Worm (Caenorhabditis elegans) whole organism, young adult: ENCODE measurements around the gene B0464.9.

Source experiments
- B0019.2 ChIP-seq: fragments of 200-800 bp; sonication (Bioruptor generic); conservative IDR thresholded peaks from 2 replicates; pipeline ENCODE4 v1.3.6; 2022; ENCODE audit warnings: missing genetic modification reagents, missing genetic modification characterization, missing compliant biosample characterization
- C17E4.6 ChIP-seq: fragments of 200-800 bp; sonication (Bioruptor generic); IDR thresholded peaks from 2 replicates; pipeline ENCODE4 v1.3.6; 2022; ENCODE audit warnings: missing genetic modification reagents, missing genetic modification characterization, missing compliant biosample characterization
- F10E7.11 ChIP-seq: sonication (generic microtip); optimal IDR thresholded peaks from 2 replicates; lab custom pipeline; 2017; ENCODE audit warnings: mild to moderate bottlenecking, missing genetic modification characterization, moderate library complexity, missing compliant biosample characterization
- F22D6.2 ChIP-seq: sonication (generic microtip); optimal IDR thresholded peaks from 2 replicates; lab custom pipeline; 2016; ENCODE audit warnings: mild to moderate bottlenecking, missing genetic modification characterization, missing compliant biosample characterization
- F39B2.1 ChIP-seq: fragments of 200-800 bp; sonication (Bioruptor generic); IDR thresholded peaks from 2 replicates; pipeline ENCODE4 v1.3.6; 2022; ENCODE audit warnings: missing genetic modification reagents, missing genetic modification characterization, missing compliant biosample characterization
- F57A8.1 ChIP-seq: fragments of 200-800 bp; sonication (Bioruptor generic); optimal IDR thresholded peaks from 2 replicates; lab custom pipeline; 2018; ENCODE audit warnings: mild to moderate bottlenecking, missing genetic modification characterization, moderate library complexity, missing compliant biosample characterization
- F57C9.4 ChIP-seq: sonication (generic microtip); optimal IDR thresholded peaks from 2 replicates; lab custom pipeline; 2017; ENCODE audit warnings: mild to moderate bottlenecking, missing genetic modification characterization, missing compliant biosample characterization
- K12H6.12 ChIP-seq: fragments of 200-800 bp; sonication (Bioruptor generic); optimal IDR thresholded peaks from 2 replicates; lab custom pipeline; 2018; ENCODE audit warnings: mild to moderate bottlenecking, missing genetic modification characterization, missing compliant biosample characterization
- Y67H2A.10 ChIP-seq: fragments of 200-800 bp; sonication (Bioruptor generic); conservative IDR thresholded peaks from 2 replicates; pipeline ENCODE4 v1.3.6; 2022; ENCODE audit warnings: missing genetic modification reagents, missing genetic modification characterization, missing compliant biosample characterization
- Y79H2A.3 ChIP-seq: fragments of 200-800 bp; sonication (Bioruptor generic); conservative IDR thresholded peaks from 2 replicates; pipeline ENCODE4 v1.3.6; 2022; ENCODE audit warnings: missing genetic modification reagents, missing genetic modification characterization, missing compliant biosample characterization
- Y95B8A.8 ChIP-seq: fragments of 200-800 bp; sonication (Bioruptor generic); IDR thresholded peaks from 2 replicates; pipeline ENCODE4 v1.3.6; 2022; ENCODE audit warnings: missing genetic modification reagents, missing genetic modification characterization, missing compliant biosample characterization
- akir-1 ChIP-seq: fragments of 200-800 bp; sonication (Bioruptor generic); optimal IDR thresholded peaks from 2 replicates; lab custom pipeline; 2018; ENCODE audit warnings: mild to moderate bottlenecking, missing genetic modification characterization, moderate library complexity, missing compliant biosample characterization
- aptf-2 ChIP-seq: fragments of 200-800 bp; sonication (Bioruptor generic); conservative IDR thresholded peaks from 2 replicates; pipeline ENCODE4 v1.3.6; 2022; ENCODE audit warnings: missing genetic modification reagents, missing genetic modification characterization, missing compliant biosample characterization
- attf-3 ChIP-seq: fragments of 200-800 bp; sonication (Bioruptor generic); conservative IDR thresholded peaks from 2 replicates; pipeline ENCODE4 v1.3.6; 2022; ENCODE audit warnings: missing genetic modification reagents, missing genetic modification characterization, missing compliant biosample characterization
- attf-5 ChIP-seq: fragments of 200-800 bp; sonication (Bioruptor generic); optimal IDR thresholded peaks from 2 replicates; lab custom pipeline; 2018; ENCODE audit warnings: mild to moderate bottlenecking, missing genetic modification characterization, missing compliant biosample characterization
- ccch-3 ChIP-seq: fragments of 200-800 bp; sonication (Bioruptor generic); optimal IDR thresholded peaks from 2 replicates; lab custom pipeline; 2018; ENCODE audit warnings: mild to moderate bottlenecking, missing genetic modification characterization, missing compliant biosample characterization
- ceh-100 ChIP-seq: fragments of 200-800 bp; sonication (Bioruptor generic); IDR thresholded peaks from 2 replicates; pipeline ENCODE4 v1.3.6; 2022; ENCODE audit warnings: missing genetic modification reagents, missing genetic modification characterization, missing compliant biosample characterization
- ceh-79 ChIP-seq: sonication (generic microtip); optimal IDR thresholded peaks from 2 replicates; lab custom pipeline; 2017; ENCODE audit warnings: mild to moderate bottlenecking, missing genetic modification characterization, missing compliant biosample characterization
- hlh-12 ChIP-seq: sonication (generic microtip); optimal IDR thresholded peaks from 2 replicates; lab custom pipeline; 2016; ENCODE audit warnings: missing genetic modification characterization, missing compliant biosample characterization
- hmg-1.2 ChIP-seq: fragments of 200-800 bp; sonication (Bioruptor generic); IDR thresholded peaks from 2 replicates; pipeline ENCODE4 v1.3.6; 2022; ENCODE audit warnings: missing genetic modification reagents, missing genetic modification characterization, missing compliant biosample characterization
- hmg-20 ChIP-seq: fragments of 200-800 bp; sonication (Bioruptor generic); IDR thresholded peaks from 2 replicates; pipeline ENCODE4 v1.3.6; 2022; ENCODE audit warnings: missing genetic modification reagents, missing genetic modification characterization, missing compliant biosample characterization
- hrde-1 ChIP-seq: sonication (generic microtip); optimal IDR thresholded peaks from 2 replicates; lab custom pipeline; 2016; ENCODE audit warnings: missing genetic modification characterization, mild to moderate bottlenecking, missing compliant biosample characterization, moderate library complexity, missing genotype, missing genetic modification reagents, borderline replicate concordance
- lag-1 ChIP-seq: fragments of 200-800 bp; sonication (Bioruptor generic); IDR thresholded peaks from 2 replicates; pipeline ENCODE4 v1.3.6; 2022; ENCODE audit warnings: missing genetic modification reagents, missing genetic modification characterization, missing compliant biosample characterization
- lin-26 ChIP-seq: fragments of 200-800 bp; sonication (Bioruptor generic); IDR thresholded peaks from 2 replicates; pipeline ENCODE4 v1.3.6; 2022; ENCODE audit warnings: missing genetic modification reagents, missing genetic modification characterization, missing compliant biosample characterization
- lin-54 ChIP-seq: fragments of 200-800 bp; sonication (Bioruptor generic); optimal IDR thresholded peaks from 2 replicates; lab custom pipeline; 2018; ENCODE audit warnings: mild to moderate bottlenecking, missing genetic modification characterization, missing compliant biosample characterization
- lsl-1 ChIP-seq: fragments of 200-800 bp; sonication (Bioruptor generic); optimal IDR thresholded peaks from 2 replicates; lab custom pipeline; 2018; ENCODE audit warnings: mild to moderate bottlenecking, missing genetic modification characterization, moderate library complexity, missing compliant biosample characterization
- nfyb-1 ChIP-seq: fragments of 200-800 bp; sonication (Bioruptor generic); IDR thresholded peaks from 2 replicates; pipeline ENCODE4 v1.3.6; 2022; ENCODE audit warnings: missing genetic modification reagents, missing genetic modification characterization, missing compliant biosample characterization
- nhr-179 ChIP-seq: sonication (generic microtip); optimal IDR thresholded peaks from 2 replicates; lab custom pipeline; 2016; ENCODE audit warnings: mild to moderate bottlenecking, missing genetic modification characterization, missing compliant biosample characterization
- nhr-27 ChIP-seq: fragments of 200-800 bp; sonication (Bioruptor generic); optimal IDR thresholded peaks from 2 replicates; lab custom pipeline; 2018; ENCODE audit warnings: mild to moderate bottlenecking, missing genetic modification characterization, moderate library complexity, missing compliant biosample characterization
- pbrm-1 ChIP-seq: fragments of 200-800 bp; sonication (Bioruptor generic); IDR thresholded peaks from 2 replicates; pipeline ENCODE4 v1.3.6; 2022; ENCODE audit warnings: missing genetic modification reagents, missing genetic modification characterization, missing compliant biosample characterization
- rec-8 ChIP-seq, 2 experiments: sonication (generic microtip); optimal IDR thresholded peaks; 2 replicates each; lab custom pipeline; 2016; ENCODE audit warnings: mild to moderate bottlenecking in 2 of 2, missing genetic modification characterization in 2 of 2, missing genetic modification reagents in 2 of 2, missing genotype in 2 of 2, missing biosample characterization in 1 of 2, missing compliant biosample characterization in 1 of 2, moderate library complexity in 1 of 2
- rpc-1 ChIP-seq, 2 experiments: fragments of 150-350 bp in 1 of 2; sonication (generic microtip) in 1 of 2; optimal IDR thresholded peaks; 2 replicates each; lab custom pipeline; 2014 to 2018; ENCODE audit warnings: missing biosample characterization in 1 of 2, missing genetic modification characterization in 1 of 2, missing genetic modification reagents in 1 of 2, missing genotype in 1 of 2
- sea-2 ChIP-seq: fragments of 200-800 bp; sonication (Bioruptor generic); IDR thresholded peaks from 2 replicates; pipeline ENCODE4 v1.3.6; 2022; ENCODE audit warnings: missing genetic modification characterization, missing compliant biosample characterization
- snpc-1.3 ChIP-seq: sonication (generic microtip); optimal IDR thresholded peaks from 2 replicates; lab custom pipeline; 2017; ENCODE audit warnings: missing genetic modification characterization, mild to moderate bottlenecking, missing compliant biosample characterization, antibody characterized with exemption, moderate library complexity, missing genotype, missing genetic modification reagents; ENCODE audit not compliant: insufficient read depth
- somi-1 ChIP-seq: fragments of 200-800 bp; sonication (Bioruptor generic); optimal IDR thresholded peaks from 2 replicates; lab custom pipeline; 2018; ENCODE audit warnings: mild to moderate bottlenecking, missing genetic modification characterization, missing compliant biosample characterization
- tlf-1 ChIP-seq: fragments of 200-800 bp; sonication (Bioruptor generic); optimal IDR thresholded peaks from 2 replicates; lab custom pipeline; 2018; ENCODE audit warnings: mild to moderate bottlenecking, missing genetic modification characterization, missing compliant biosample characterization
- zim-3 ChIP-seq: sonication (generic microtip); optimal IDR thresholded peaks from 2 replicates; lab custom pipeline; 2017; ENCODE audit warnings: mild to moderate bottlenecking, missing genetic modification characterization, moderate library complexity, missing compliant biosample characterization
- ztf-18 ChIP-seq: sonication (generic microtip); optimal IDR thresholded peaks from 2 replicates; lab custom pipeline; 2016; ENCODE audit warnings: missing genotype, mild to moderate bottlenecking, missing genetic modification characterization, missing compliant biosample characterization
- ztf-3 ChIP-seq: fragments of 200-800 bp; sonication (Bioruptor generic); optimal IDR thresholded peaks from 2 replicates; lab custom pipeline; 2018; ENCODE audit warnings: mild to moderate bottlenecking, missing genetic modification characterization, missing compliant biosample characterization

B0464.9 gene

ce11 chrIII:9455980-9456658 lies 9.4 kb upstream of the B0464.9 start, which contains the start of the genes rheb-1 and spk-1 (continued):
- peak; percentile 91 for TF ChIP-seq tlf-1
- TF ChIP-seq akir-1 (GFP tag; lab: Kevin White, UChicago): no peak
- peak; percentile 76 for TF ChIP-seq K12H6.12 (tag; lab: Kevin White, UChicago)
- TF ChIP-seq hmg-1.2: peak; percentile 94
- TF ChIP-seq attf-5 (GFP tag; lab: Kevin White, UChicago): peak; percentile 92
- TF ChIP-seq Y79H2A.3 (GFP tag; lab: Robert Waterston, UW): 0 out of 2 replicates have a peak, but pooled peaks have one; percentile 33
- TF ChIP-seq hmg-20 (GFP tag; lab: Robert Waterston, UW): no peak
- TF ChIP-seq lag-1: no peak
- no peak for TF ChIP-seq zim-3 (tag; lab: Kevin White, UChicago)
- TF ChIP-seq attf-3: 0 out of 2 replicates have a peak, but pooled peaks have one; percentile 40
- TF ChIP-seq ceh-79 (tag; lab: Kevin White, UChicago): no peak
- no peak for TF ChIP-seq F57C9.4 (tag; lab: Kevin White, UChicago)
- no peak for TF ChIP-seq rec-8 (tag; optimal IDR thresholded peaks at IDR 0.05; lab: Kevin White, UChicago)
- no peak for TF ChIP-seq snpc-1.3 (tag; lab: Kevin White, UChicago)
- TF ChIP-seq lin-26: peak; percentile 60; the same call in 1 of the 2 replicates
- TF ChIP-seq lin-54 (GFP tag; lab: Kevin White, UChicago): peak; percentile 84
- peak; percentile 94 for TF ChIP-seq pbrm-1 (GFP tag; lab: Robert Waterston, UW)
- peak; percentile 13 for TF ChIP-seq F22D6.2
- TF ChIP-seq ceh-100: peak; percentile 54; the same call in 1 of the 2 replicates
- TF ChIP-seq F39B2.1: no peak
- no peak for TF ChIP-seq hlh-12 (tag; lab: Kevin White, UChicago)
- TF ChIP-seq hrde-1: no peak
- no peak for TF ChIP-seq sea-2 (GFP tag; lab: Robert Waterston, UW)
- no peak for TF ChIP-seq C17E4.6 (GFP tag; lab: Robert Waterston, UW)
- TF ChIP-seq Y95B8A.8 (GFP tag; lab: Robert Waterston, UW): peak; percentile 66; the same call in 1 of the 2 replicates
- peak; percentile 92 for TF ChIP-seq nfyb-1 (GFP tag; lab: Robert Waterston, UW)
- no peak for TF ChIP-seq F10E7.11
- no peak for TF ChIP-seq nhr-179 (tag; lab: Kevin White, UChicago)
- TF ChIP-seq ztf-3 (GFP tag; lab: Kevin White, UChicago): no peak
- no peak for TF ChIP-seq ccch-3 (GFP tag; lab: Kevin White, UChicago)
- no peak for TF ChIP-seq nhr-27 (tag; lab: Kevin White, UChicago)
- TF ChIP-seq rpc-1 (optimal IDR thresholded peaks at IDR 0.05; lab: Kevin White, UChicago): no peak
- no peak for TF ChIP-seq rpc-1 (tag; optimal IDR thresholded peaks at IDR 0.05; lab: Kevin White, UChicago)
- peak; percentile 74 for TF ChIP-seq ztf-18 (tag; lab: Kevin White, UChicago)
- no peak for TF ChIP-seq F57A8.1 (GFP tag; lab: Kevin White, UChicago)
- peak; percentile 93 for TF ChIP-seq lsl-1 (GFP tag; lab: Kevin White, UChicago)
- peak; percentile 76 for TF ChIP-seq somi-1 (GFP tag; lab: Kevin White, UChicago)
- TF ChIP-seq aptf-2: no peak
- 0 out of 2 replicates have a peak, but pooled peaks have one; percentile 51 for TF ChIP-seq B0019.2 (GFP tag; lab: Robert Waterston, UW)
- peak; percentile 87 for TF ChIP-seq Y67H2A.10 (GFP tag; lab: Robert Waterston, UW)
- TF ChIP-seq, all 124 proteins: peak for 72
